Worm (Caenorhabditis elegans) whole organism, young adult: ENCODE results near the gene nhx-5.

Source experiments
- B0336.3 ChIP-seq: fragments of 200-800 bp; sonication (Bioruptor generic); IDR thresholded peaks from 2 replicates; pipeline ENCODE4 v1.3.6; 2022; ENCODE audit warnings: missing genetic modification characterization, missing compliant biosample characterization
- C17E4.6 ChIP-seq: fragments of 200-800 bp; sonication (Bioruptor generic); IDR thresholded peaks from 2 replicates; pipeline ENCODE4 v1.3.6; 2022; ENCODE audit warnings: missing genetic modification reagents, missing genetic modification characterization, missing compliant biosample characterization
- ama-1 ChIP-seq, 3 experiments: fragments of 150-350 bp in 1 of 3; sonication (generic microtip) in 2 of 3; optimal IDR thresholded peaks; 2 replicates each; lab custom pipeline; 2014 to 2018; ENCODE audit warnings: missing biosample characterization in 2 of 3, missing genetic modification characterization in 2 of 3, missing genetic modification reagents in 2 of 3
- attf-6 ChIP-seq: fragments of 200-800 bp; sonication (Bioruptor generic); IDR thresholded peaks from 2 replicates; pipeline ENCODE4 v1.3.6; 2022; ENCODE audit warnings: missing genetic modification reagents, missing genetic modification characterization, missing compliant biosample characterization
- ceh-58 ChIP-seq: fragments of 200-800 bp; sonication (Bioruptor generic); IDR thresholded peaks from 2 replicates; pipeline ENCODE4 v1.3.6; 2022; ENCODE audit warnings: missing genetic modification characterization, missing compliant biosample characterization
- hlh-26 ChIP-seq: fragments of 200-800 bp; sonication (Bioruptor generic); conservative IDR thresholded peaks from 2 replicates; pipeline ENCODE4 v1.3.6; 2022; ENCODE audit warnings: missing genetic modification reagents, missing genetic modification characterization, missing compliant biosample characterization
- hmg-1.2 ChIP-seq: fragments of 200-800 bp; sonication (Bioruptor generic); IDR thresholded peaks from 2 replicates; pipeline ENCODE4 v1.3.6; 2022; ENCODE audit warnings: missing genetic modification reagents, missing genetic modification characterization, missing compliant biosample characterization
- hrde-1 ChIP-seq: sonication (generic microtip); optimal IDR thresholded peaks from 2 replicates; lab custom pipeline; 2016; ENCODE audit warnings: missing genetic modification characterization, mild to moderate bottlenecking, missing compliant biosample characterization, moderate library complexity, missing genotype, missing genetic modification reagents, borderline replicate concordance
- nfya-1 ChIP-seq: sonication (generic microtip); optimal IDR thresholded peaks from 2 replicates; lab custom pipeline; 2017; ENCODE audit warnings: antibody characterized with exemption, missing compliant biosample characterization, missing genetic modification characterization, borderline replicate concordance; ENCODE audit not compliant: insufficient read depth
- pha-4 ChIP-seq: fragments of 150-350 bp; sonication (generic microtip); optimal IDR thresholded peaks from 2 replicates; lab custom pipeline; 2014; ENCODE audit warnings: missing biosample characterization, missing genetic modification reagents, missing genetic modification characterization
- rec-8 ChIP-seq, 2 experiments: sonication (generic microtip); optimal IDR thresholded peaks; 2 replicates each; lab custom pipeline; 2016; ENCODE audit warnings: mild to moderate bottlenecking in 2 of 2, missing genetic modification characterization in 2 of 2, missing genetic modification reagents in 2 of 2, missing genotype in 2 of 2, missing biosample characterization in 1 of 2, missing compliant biosample characterization in 1 of 2, moderate library complexity in 1 of 2
- snpc-4 ChIP-seq, 5 experiments: fragments of 150-350 bp in 1 of 5; sonication (generic microtip) in 4 of 5; optimal IDR thresholded peaks; 2 replicates each; lab custom pipeline; 2014 to 2018; ENCODE audit warnings: missing genetic modification characterization in 5 of 5, missing biosample characterization in 3 of 5, antibody characterized with exemption in 2 of 5, mild to moderate bottlenecking in 2 of 5, missing compliant biosample characterization in 2 of 5, missing genotype in 2 of 5, moderate library complexity in 2 of 5, missing genetic modification reagents in 1 of 5
- zfh-2 ChIP-seq: fragments of 200-800 bp; sonication (Bioruptor generic); conservative IDR thresholded peaks from 2 replicates; pipeline ENCODE4 v1.3.6; 2022; ENCODE audit warnings: missing genetic modification reagents, missing genetic modification characterization, missing compliant biosample characterization
- ztf-25 ChIP-seq: fragments of 200-800 bp; sonication (Bioruptor generic); IDR thresholded peaks from 2 replicates; pipeline ENCODE4 v1.3.6; 2022; ENCODE audit warnings: missing genetic modification reagents, missing genetic modification characterization, missing compliant biosample characterization

- no peak for TF ChIP-seq attf-6 (GFP tag; lab: Robert Waterston, UW)
- no peak for TF ChIP-seq ama-1 (optimal IDR thresholded peaks at IDR 0.05; lab: Kevin White, UChicago)
- TF ChIP-seq ama-1 (GFP tag; optimal IDR thresholded peaks at IDR 0.05; lab: Kevin White, UChicago), result no peak
- TF ChIP-seq hrde-1 (tag; lab: Kevin White, UChicago), result no peak
- TF ChIP-seq C17E4.6 (GFP tag; lab: Robert Waterston, UW), result no peak
- no peak for TF ChIP-seq pha-4 (tag; lab: Kevin White, UChicago)
- TF ChIP-seq B0336.3 (GFP tag; lab: Robert Waterston, UW), result no peak
- TF ChIP-seq snpc-4 (GFP tag; optimal IDR thresholded peaks at IDR 0.05; lab: Kevin White, UChicago), result no peak
- no peak for TF ChIP-seq snpc-4 (tag; optimal IDR thresholded peaks at IDR 0.05; lab: Kevin White, UChicago)
- no peak for TF ChIP-seq nfya-1
- no peak for TF ChIP-seq ceh-58 (GFP tag; lab: Robert Waterston, UW)
- no peak for TF ChIP-seq ztf-25 (GFP tag; lab: Robert Waterston, UW)
- TF ChIP-seq hlh-26 (GFP tag; lab: Robert Waterston, UW), result no peak
- no peak for TF ChIP-seq hmg-1.2 (GFP tag; lab: Robert Waterston, UW)
- no peak for TF ChIP-seq rec-8 (tag; optimal IDR thresholded peaks at IDR 0.05; lab: Kevin White, UChicago)
- no peak for TF ChIP-seq zfh-2 (GFP tag; lab: Robert Waterston, UW)
These were observed 343 bp upstream of the nhx-5 start for ce11 chrX:10576410-10576809.
